Worm (Caenorhabditis elegans) whole organism, L1 larva: ENCODE measurements around the gene lact-5.

ENCODE experiments used
- blmp-1 ChIP-seq: fragments of 150-350 bp; optimal IDR thresholded peaks from 2 replicates; lab custom pipeline; 2014; ENCODE audit warnings: missing biosample characterization, missing genetic modification characterization
- egl-27 ChIP-seq, 2 experiments: fragments of 150-350 bp in 1 of 2; sonication (generic microtip); optimal IDR thresholded peaks; 3 replicates each; lab custom pipeline; 2017 to 2018; ENCODE audit warnings: missing biosample characterization in 2 of 2, missing genetic modification characterization in 2 of 2, missing genetic modification reagents in 2 of 2
- elt-3 ChIP-seq, 6 experiments: fragments of 150-350 bp in 1 of 6; sonication (generic microtip); optimal IDR thresholded peaks; 2 replicates each; lab custom pipeline; 2017 to 2018; ENCODE audit warnings: missing biosample characterization in 6 of 6, missing genetic modification characterization in 6 of 6, inconsistent platforms in 1 of 6
- fkh-4 ChIP-seq: sonication (generic microtip); optimal IDR thresholded peaks from 2 replicates; lab custom pipeline; 2016; ENCODE audit warnings: missing compliant biosample characterization, missing genetic modification characterization, borderline replicate concordance
- fos-1 ChIP-seq: fragments of 150-350 bp; optimal IDR thresholded peaks from 2 replicates; lab custom pipeline; 2014; ENCODE audit warnings: missing biosample characterization, missing genetic modification characterization
- grh-1 ChIP-seq: fragments of 200-800 bp; sonication (Bioruptor generic); IDR thresholded peaks from 2 replicates; pipeline ENCODE4 v1.3.6; 2022; ENCODE audit warnings: missing genetic modification reagents, missing genetic modification characterization, missing compliant biosample characterization
- hpl-2 ChIP-seq: fragments of 150-350 bp; optimal IDR thresholded peaks from 2 replicates; lab custom pipeline; 2014; ENCODE audit warnings: missing biosample characterization, missing genetic modification reagents, missing genetic modification characterization
- lin-15B ChIP-seq: fragments of 150-350 bp; sonication (generic microtip); optimal IDR thresholded peaks from 3 replicates; lab custom pipeline; 2014; ENCODE audit warnings: missing biosample characterization, missing genetic modification characterization
- mdl-1 ChIP-seq, 2 experiments: fragments of 150-350 bp; optimal IDR thresholded peaks; 2 replicates each; lab custom pipeline; 2014 to 2017; ENCODE audit warnings: missing biosample characterization in 2 of 2, missing genetic modification characterization in 2 of 2, inconsistent platforms in 1 of 2
- mef-2 ChIP-seq: fragments of 150-350 bp; optimal IDR thresholded peaks from 2 replicates; lab custom pipeline; 2014; ENCODE audit warnings: missing biosample characterization, missing genetic modification characterization
- pag-3 ChIP-seq: sonication (generic microtip); optimal IDR thresholded peaks from 2 replicates; lab custom pipeline; 2017; ENCODE audit warnings: missing genetic modification characterization, mild to moderate bottlenecking, missing compliant biosample characterization, antibody characterized with exemption, borderline replicate concordance; ENCODE audit not compliant: insufficient read depth
- zag-1 ChIP-seq: fragments of 150-350 bp; optimal IDR thresholded peaks from 2 replicates; lab custom pipeline; 2014; ENCODE audit warnings: missing biosample characterization, missing genetic modification characterization
- ztf-11 ChIP-seq, 2 experiments: sonication (generic microtip); optimal IDR thresholded peaks; 2 replicates each; lab custom pipeline; 2016 to 2017; ENCODE audit warnings: missing genetic modification characterization in 2 of 2, missing biosample characterization in 1 of 2, missing compliant biosample characterization in 1 of 2

DNA sequence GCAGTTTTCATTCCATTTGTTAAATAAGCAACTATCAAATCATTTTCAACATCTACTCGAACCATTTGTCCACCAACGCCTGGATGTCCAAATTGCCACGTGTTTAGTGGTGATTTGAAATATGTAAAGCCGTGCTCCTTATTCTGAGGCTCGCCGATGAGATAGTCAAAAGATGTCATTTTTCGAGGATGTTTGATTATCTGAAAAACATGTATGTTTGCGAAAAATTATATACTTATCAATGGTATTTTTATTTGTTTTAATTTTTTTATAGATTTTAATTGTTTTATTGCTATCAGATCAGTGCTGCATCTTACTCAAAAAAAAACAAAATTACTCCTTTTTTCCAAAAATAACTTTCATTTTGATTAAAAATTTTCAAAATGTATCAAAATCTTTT lies 2.8 kb downstream of the lact-5 start:
- TF ChIP-seq hpl-2 (GFP tag; lab: Kevin White, UChicago), result no peak
- TF ChIP-seq fos-1 (tag; lab: Kevin White, UChicago), result no peak
- TF ChIP-seq fkh-4 (tag; lab: Kevin White, UChicago), result no peak
- TF ChIP-seq ztf-11 (tag; optimal IDR thresholded peaks at IDR 0.05; lab: Kevin White, UChicago), result no peak
- TF ChIP-seq elt-3 (tag; optimal IDR thresholded peaks at IDR 0.05; lab: Kevin White, UChicago), result no peak
- no peak for TF ChIP-seq zag-1 (tag; lab: Kevin White, UChicago)
- TF ChIP-seq pag-3 (tag; lab: Kevin White, UChicago), result no peak
- no peak for TF ChIP-seq egl-27 (tag; optimal IDR thresholded peaks at IDR 0.05; lab: Kevin White, UChicago)
- no peak for TF ChIP-seq blmp-1 (tag; lab: Kevin White, UChicago)
- no peak for TF ChIP-seq lin-15B
- TF ChIP-seq mef-2 (tag; lab: Kevin White, UChicago), result no peak
- TF ChIP-seq grh-1 (GFP tag; lab: Robert Waterston, UW), result no peak
- no peak for TF ChIP-seq mdl-1 (tag; optimal IDR thresholded peaks at IDR 0.05; lab: Kevin White, UChicago)
